Fruit fly (Drosophila melanogaster) whole organism, embryonic: ENCODE measurements around the gene CG18233.

ENCODE experiments used
- Abd-B ChIP-seq: fragments of 200-800 bp; sonication (Bioruptor generic); optimal IDR thresholded peaks from 2 replicates; lab custom pipeline; 2018; ENCODE audit warnings: missing biosample characterization, mild to moderate bottlenecking, missing genetic modification characterization, moderate library complexity
- Atf3 ChIP-seq: fragments of 200-800 bp; sonication (Bioruptor generic); optimal IDR thresholded peaks from 3 replicates; lab custom pipeline; 2016; ENCODE audit warnings: missing biosample characterization, missing genetic modification characterization
- Bgb ChIP-seq: fragments of 200-800 bp; sonication (Bioruptor generic); IDR thresholded peaks from 2 replicates; pipeline ENCODE4 v1.3.6; 2022; ENCODE audit warnings: missing biosample characterization, missing genetic modification characterization; ENCODE audit not compliant: partially characterized antibody
- CG12104 ChIP-seq: fragments of 200-800 bp; sonication (Bioruptor generic); optimal IDR thresholded peaks from 3 replicates; lab custom pipeline; 2016; ENCODE audit warnings: missing biosample characterization, missing genetic modification characterization
- CG12155 ChIP-seq: fragments of 200-800 bp; sonication (Bioruptor generic); optimal IDR thresholded peaks from 3 replicates; lab custom pipeline; 2016; ENCODE audit warnings: missing biosample characterization, missing genetic modification characterization
- CG17328 ChIP-seq: fragments of 200-800 bp; sonication (Bioruptor generic); IDR thresholded peaks from 2 replicates; pipeline ENCODE4 v1.3.6; 2022; ENCODE audit warnings: missing biosample characterization, missing genetic modification characterization
- CG17612 ChIP-seq: fragments of 200-800 bp; sonication (Bioruptor generic); IDR thresholded peaks from 2 replicates; pipeline ENCODE4 v1.3.6; 2022; ENCODE audit warnings: missing biosample characterization, missing genetic modification characterization
- CG1792 ChIP-seq: fragments of 200-800 bp; sonication (Bioruptor generic); optimal IDR thresholded peaks from 2 replicates; lab custom pipeline; 2016; ENCODE audit warnings: missing biosample characterization, missing genetic modification characterization
- CG2199 ChIP-seq: fragments of 200-800 bp; sonication (Bioruptor generic); IDR thresholded peaks from 3 replicates; pipeline ENCODE4 v1.3.6; 2022; ENCODE audit warnings: missing biosample characterization, missing genetic modification characterization
- CG2712 ChIP-seq: fragments of 200-800 bp; optimal IDR thresholded peaks from 3 replicates; lab custom pipeline; 2019; ENCODE audit warnings: missing biosample characterization, mild to moderate bottlenecking, missing genetic modification characterization, moderate library complexity
- CG31388 ChIP-seq: fragments of 200-800 bp; sonication (Bioruptor generic); optimal IDR thresholded peaks from 2 replicates; lab custom pipeline; 2016; ENCODE audit warnings: missing biosample characterization, missing genetic modification characterization
- CG31441 ChIP-seq: fragments of 200-800 bp; sonication (Bioruptor generic); IDR thresholded peaks from 2 replicates; pipeline ENCODE4 v1.3.6; 2022; ENCODE audit warnings: missing biosample characterization, missing genetic modification characterization
- CG3281 ChIP-seq: fragments of 200-800 bp; sonication (Bioruptor generic); optimal IDR thresholded peaks from 3 replicates; lab custom pipeline; 2017; ENCODE audit warnings: missing biosample characterization, mild to moderate bottlenecking, missing genetic modification characterization
- CG4617 ChIP-seq: fragments of 200-800 bp; sonication (Bioruptor generic); optimal IDR thresholded peaks from 3 replicates; lab custom pipeline; 2016; ENCODE audit warnings: missing biosample characterization, missing genetic modification characterization, borderline replicate concordance
- CG7372 ChIP-seq: fragments of 200-800 bp; sonication (Bioruptor generic); IDR thresholded peaks from 2 replicates; pipeline ENCODE4 v1.3.6; 2022; ENCODE audit warnings: missing biosample characterization, missing genetic modification characterization
- CG7963 ChIP-seq: fragments of 200-800 bp; sonication (Bioruptor generic); IDR thresholded peaks from 3 replicates; pipeline ENCODE4 v1.3.6; 2022; ENCODE audit warnings: missing biosample characterization, missing genetic modification characterization; ENCODE audit not compliant: partially characterized antibody
- CG8924 ChIP-seq: fragments of 200-800 bp; optimal IDR thresholded peaks from 3 replicates; lab custom pipeline; 2019; ENCODE audit warnings: missing biosample characterization, mild to moderate bottlenecking, missing genetic modification characterization, moderate library complexity
- Dll ChIP-seq: fragments of 200-800 bp; sonication (Bioruptor generic); IDR thresholded peaks from 4 replicates; pipeline ENCODE4 v1.3.6; 2022; ENCODE audit warnings: missing biosample characterization, missing genetic modification characterization; ENCODE audit not compliant: partially characterized antibody
- Doc3 ChIP-seq: fragments of 200-800 bp; sonication (Bioruptor generic); IDR thresholded peaks from 3 replicates; pipeline ENCODE4 v1.3.6; 2022; ENCODE audit warnings: missing biosample characterization, missing genetic modification characterization; ENCODE audit not compliant: partially characterized antibody
- E2f2 ChIP-seq: fragments of 200-800 bp; sonication (Bioruptor generic); IDR thresholded peaks from 2 replicates; pipeline ENCODE4 v1.3.6; 2022; ENCODE audit warnings: missing biosample characterization, missing genetic modification characterization
- Eip74EF ChIP-seq, 2 experiments: fragments of 200-800 bp in 1 of 2; fragments of >200 bp in 1 of 2; sonication (Bioruptor generic) in 1 of 2; optimal IDR thresholded peaks; 2 replicates each; lab custom pipeline; 2017 to 2019; ENCODE audit warnings: missing biosample characterization in 2 of 2, missing genetic modification characterization in 2 of 2, mild to moderate bottlenecking in 1 of 2, moderate library complexity in 1 of 2
- Fer1 ChIP-seq: fragments of 200-800 bp; sonication (Bioruptor generic); optimal IDR thresholded peaks from 2 replicates; lab custom pipeline; 2017; ENCODE audit warnings: missing biosample characterization, mild to moderate bottlenecking, missing genetic modification characterization
- NC2α ChIP-seq: fragments of 200-800 bp; sonication (Bioruptor generic); optimal IDR thresholded peaks from 2 replicates; lab custom pipeline; 2016; ENCODE audit warnings: missing biosample characterization, missing genetic modification characterization
- Oaz ChIP-seq: fragments of 200-800 bp; sonication (Bioruptor generic); IDR thresholded peaks from 2 replicates; pipeline ENCODE4 v1.3.6; 2022; ENCODE audit warnings: missing biosample characterization, missing genetic modification characterization
- Six4 ChIP-seq: fragments of 200-800 bp; sonication (Bioruptor generic); optimal IDR thresholded peaks from 2 replicates; lab custom pipeline; 2016; ENCODE audit warnings: missing biosample characterization, missing genetic modification characterization
- TFAM ChIP-seq: fragments of 200-800 bp; sonication (Bioruptor generic); optimal IDR thresholded peaks from 2 replicates; lab custom pipeline; 2017; ENCODE audit warnings: missing biosample characterization, missing genetic modification characterization, inconsistent platforms
- ara ChIP-seq: fragments of 200-800 bp; sonication (Bioruptor generic); IDR thresholded peaks from 2 replicates; pipeline ENCODE4 v1.3.6; 2022; ENCODE audit warnings: missing biosample characterization, missing genetic modification characterization
- ato ChIP-seq: fragments of 200-800 bp; sonication (Bioruptor generic); IDR thresholded peaks from 2 replicates; pipeline ENCODE4 v1.3.6; 2022; ENCODE audit warnings: missing biosample characterization, missing genetic modification characterization; ENCODE audit not compliant: partially characterized antibody
- cato ChIP-seq: fragments of 200-800 bp; sonication (Bioruptor generic); optimal IDR thresholded peaks from 2 replicates; lab custom pipeline; 2016; ENCODE audit warnings: missing biosample characterization, missing genetic modification characterization, borderline replicate concordance
- dan ChIP-seq: fragments of 200-800 bp; sonication (Bioruptor generic); IDR thresholded peaks from 2 replicates; pipeline ENCODE4 v1.3.6; 2022; ENCODE audit warnings: missing biosample characterization, missing genetic modification characterization
- exex ChIP-seq: fragments of 200-800 bp; sonication (Bioruptor generic); optimal IDR thresholded peaks from 4 replicates; lab custom pipeline; 2018; ENCODE audit warnings: missing biosample characterization, mild to moderate bottlenecking, missing genetic modification characterization, moderate library complexity
- fd102C ChIP-seq: fragments of 200-800 bp; sonication (Bioruptor generic); optimal IDR thresholded peaks from 2 replicates; lab custom pipeline; 2018; ENCODE audit warnings: missing biosample characterization, mild to moderate bottlenecking, missing genetic modification characterization, moderate library complexity
- fd3F ChIP-seq: fragments of 200-800 bp; sonication (Bioruptor generic); optimal IDR thresholded peaks from 2 replicates; lab custom pipeline; 2018; ENCODE audit warnings: missing biosample characterization, mild to moderate bottlenecking, missing genetic modification characterization, moderate library complexity
- ftz-f1 ChIP-seq: fragments of 200-800 bp; sonication (Bioruptor generic); optimal IDR thresholded peaks from 2 replicates; lab custom pipeline; 2016; ENCODE audit warnings: missing biosample characterization, missing genetic modification characterization
- gro ChIP-seq: fragments of 200-800 bp; sonication (Bioruptor generic); optimal IDR thresholded peaks from 2 replicates; lab custom pipeline; 2016; ENCODE audit warnings: missing biosample characterization, missing genetic modification characterization
- mld ChIP-seq: fragments of 200-800 bp; sonication (Bioruptor generic); IDR thresholded peaks from 3 replicates; pipeline ENCODE4 v1.3.6; 2022; ENCODE audit warnings: missing biosample characterization, missing genetic modification characterization; ENCODE audit not compliant: partially characterized antibody
- oc ChIP-seq: fragments of 200-800 bp; sonication (Bioruptor generic); optimal IDR thresholded peaks from 2 replicates; lab custom pipeline; 2018; ENCODE audit warnings: missing biosample characterization, mild to moderate bottlenecking, missing genetic modification characterization, moderate library complexity
- p53 ChIP-seq: fragments of 200-800 bp; sonication (Bioruptor generic); optimal IDR thresholded peaks from 2 replicates; lab custom pipeline; 2016; ENCODE audit warnings: missing biosample characterization, missing genetic modification characterization
- pb ChIP-seq: fragments of 200-800 bp; sonication (Bioruptor generic); optimal IDR thresholded peaks from 3 replicates; lab custom pipeline; 2016; ENCODE audit warnings: missing biosample characterization, missing genetic modification characterization
- peb ChIP-seq: fragments of 200-800 bp; sonication (Bioruptor generic); IDR thresholded peaks from 2 replicates; pipeline ENCODE4 v1.3.6; 2022; ENCODE audit warnings: missing biosample characterization, missing genetic modification characterization
- phol ChIP-seq: fragments of 200-800 bp; sonication (Bioruptor generic); optimal IDR thresholded peaks from 3 replicates; lab custom pipeline; 2018; ENCODE audit warnings: missing biosample characterization, mild to moderate bottlenecking, missing genetic modification characterization, moderate library complexity
- psq ChIP-seq: fragments of 200-800 bp; sonication (Bioruptor generic); optimal IDR thresholded peaks from 2 replicates; lab custom pipeline; 2017; ENCODE audit warnings: missing biosample characterization, missing genetic modification characterization
- run ChIP-seq: fragments of 200-800 bp; sonication (Bioruptor generic); optimal IDR thresholded peaks from 3 replicates; lab custom pipeline; 2018; ENCODE audit warnings: missing biosample characterization, mild to moderate bottlenecking, missing genetic modification characterization
- slp2 ChIP-seq: fragments of 200-800 bp; sonication (Bioruptor generic); optimal IDR thresholded peaks from 2 replicates; lab custom pipeline; 2016; ENCODE audit warnings: missing biosample characterization, missing genetic modification characterization
- sqz ChIP-seq: fragments of 200-800 bp; sonication (Bioruptor generic); optimal IDR thresholded peaks from 3 replicates; lab custom pipeline; 2018; ENCODE audit warnings: missing biosample characterization, mild to moderate bottlenecking, missing genetic modification characterization
- tup ChIP-seq: fragments of 200-800 bp; sonication (Bioruptor generic); optimal IDR thresholded peaks from 2 replicates; lab custom pipeline; 2016; ENCODE audit warnings: missing biosample characterization, mild to moderate bottlenecking, missing genetic modification characterization, moderate library complexity
- zf30C ChIP-seq: fragments of 200-800 bp; sonication (Bioruptor generic); optimal IDR thresholded peaks from 3 replicates; lab custom pipeline; 2018; ENCODE audit warnings: missing biosample characterization, mild to moderate bottlenecking, missing genetic modification characterization

CG18233 gene

DNA sequence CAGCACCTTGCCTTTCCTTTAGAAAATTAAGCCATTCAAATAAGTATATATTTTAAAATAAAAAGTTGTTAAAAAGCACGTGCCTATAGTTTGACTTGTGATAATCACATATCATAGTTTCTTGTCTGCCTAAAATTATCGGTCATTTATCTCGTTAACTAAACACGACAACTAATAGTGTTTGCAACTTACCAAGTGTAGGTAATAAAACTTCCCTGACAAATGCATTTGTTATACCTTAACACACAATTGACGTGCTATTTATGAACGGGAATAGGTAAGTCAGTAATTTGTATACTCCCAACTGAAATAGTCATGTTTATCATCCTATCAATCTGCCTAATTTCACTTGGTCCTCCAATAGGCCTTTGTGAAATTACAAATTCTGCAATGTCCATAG, 2.1 kb upstream of the CG18233 start, which contains the start of gene CG18234:
Gene CG18234, plus strand, starts transcription at position 301 of the 400 bp plus-strand sequence.
- TF ChIP-seq dan (GFP tag; lab: Robert Waterston, UW) (no peak), Bgb (GFP tag; lab: Robert Waterston, UW) (no peak), Abd-B (GFP tag; lab: Kevin White, UChicago) (no peak), p53 (GFP tag; lab: Kevin White, UChicago) (no peak), CG17328 (no peak), run (tag; lab: Kevin White, UChicago) (no peak), fd102C (GFP tag; lab: Kevin White, UChicago) (no peak), tup (GFP tag; lab: Kevin White, UChicago) (no peak), ftz-f1 (GFP tag; lab: Kevin White, UChicago) (no peak), CG31441 (GFP tag; lab: Robert Waterston, UW) (no peak), NC2α (GFP tag; lab: Kevin White, UChicago) (no peak), peb (GFP tag; lab: Robert Waterston, UW) (no peak), slp2 (GFP tag; lab: Kevin White, UChicago) (no peak), ara (GFP tag; lab: Robert Waterston, UW) (no peak), oc (no peak), Fer1 (GFP tag; lab: Kevin White, UChicago) (no peak), CG7963 (no peak), gro (GFP tag; lab: Kevin White, UChicago) (no peak), CG12104 (GFP tag; lab: Kevin White, UChicago) (no peak)

DNA sequence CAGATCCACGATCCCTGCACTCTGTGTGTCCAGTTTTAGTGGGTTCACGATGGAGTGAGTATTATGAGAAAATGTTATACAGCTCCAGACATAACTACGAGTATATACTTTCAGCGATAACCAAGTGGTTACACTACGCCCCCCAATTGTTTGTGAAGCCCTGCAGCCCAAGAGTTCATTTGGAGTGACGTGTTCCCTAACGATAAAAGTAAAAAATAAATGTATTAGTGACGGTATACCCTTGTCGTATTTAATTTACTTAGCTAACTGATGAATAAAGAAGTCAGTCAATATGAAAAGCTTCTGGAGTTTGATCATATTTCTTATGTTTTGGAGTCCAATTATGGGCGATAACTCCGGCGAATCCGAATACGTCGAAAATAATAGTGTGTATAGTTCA, 1.9 kb downstream of the CG18233 start, which contains the start of gene CG18231:
Gene CG18231, plus strand, starts transcription at position 301 of the 400 bp plus-strand sequence.
- TF ChIP-seq CG17612 (GFP tag; lab: Robert Waterston, UW) (no peak), Atf3 (GFP tag; lab: Kevin White, UChicago) (no peak), Dll (GFP tag; lab: Robert Waterston, UW) (no peak), zf30C (GFP tag; lab: Kevin White, UChicago) (no peak), E2f2 (GFP tag; lab: Robert Waterston, UW) (no peak), sqz (GFP tag; lab: Kevin White, UChicago) (no peak), fd3F (GFP tag; lab: Kevin White, UChicago) (no peak), Six4 (GFP tag; lab: Kevin White, UChicago) (no peak), CG2712 (tag; lab: Kevin White, UChicago) (no peak), mld (GFP tag; lab: Robert Waterston, UW) (no peak), phol (tag; lab: Kevin White, UChicago) (no peak), CG12155 (GFP tag; lab: Kevin White, UChicago) (no peak)
- TF ChIP-seq, all 482 proteins: peak for 0

DNA sequence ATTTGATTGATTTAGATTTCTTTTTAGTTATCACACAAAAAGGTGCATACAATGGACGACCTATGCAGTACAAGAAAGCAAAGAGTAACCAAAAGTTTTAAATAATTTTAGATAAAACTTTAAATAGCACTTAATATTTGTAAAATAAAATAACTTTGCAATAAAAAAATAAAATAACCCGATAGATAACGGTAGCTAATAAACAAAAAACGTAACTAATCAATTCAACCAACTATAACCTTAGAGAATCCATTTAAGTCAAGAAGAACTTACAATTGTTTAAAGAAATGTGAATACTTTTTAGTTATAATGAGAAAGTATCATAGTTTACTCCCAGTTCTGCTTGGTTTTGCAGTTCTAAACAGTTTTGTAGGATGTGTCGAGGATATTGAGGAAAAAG, 4.0 kb downstream of the CG18233 start, which contains the start of gene CG32201:
Gene CG32201, plus strand, starts transcription at position 301 of the 400 bp plus-strand sequence.
- TF ChIP-seq Doc3, result no peak
- no peak for TF ChIP-seq psq (GFP tag; lab: Kevin White, UChicago)

DNA sequence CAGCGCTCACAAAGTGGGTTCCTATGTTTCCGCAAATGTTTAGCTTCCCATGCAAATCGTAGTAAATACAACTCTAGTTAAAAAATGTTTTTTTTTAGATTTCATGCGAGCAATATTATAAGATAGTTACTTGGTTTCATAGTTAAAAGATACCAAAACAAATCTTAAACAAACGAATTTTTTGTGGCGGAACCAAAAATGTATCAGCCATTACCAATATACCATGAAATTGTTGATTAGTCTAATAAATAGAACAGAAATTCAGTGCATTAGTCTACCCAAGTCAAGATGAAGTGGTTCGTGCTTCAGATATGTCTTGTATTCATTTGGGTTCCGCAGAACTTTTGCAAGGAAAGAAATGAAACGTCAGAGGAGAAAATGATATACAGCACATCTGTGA, 6.3 kb downstream of the CG18233 start, which contains the start of gene CG32199:
Gene CG32199, plus strand, starts transcription at position 301 of the 400 bp plus-strand sequence.
- TF ChIP-seq pb (no peak), Eip74EF (GFP tag; optimal IDR thresholded peaks at IDR 0.05; lab: Kevin White, UChicago) (no peak), Abd-B (GFP tag; lab: Kevin White, UChicago) (no peak), CG1792 (GFP tag; lab: Kevin White, UChicago) (no peak), CG3281 (GFP tag; lab: Kevin White, UChicago) (no peak), exex (tag; lab: Kevin White, UChicago) (no peak), ato (GFP tag; lab: Robert Waterston, UW) (no peak), cato (GFP tag; lab: Kevin White, UChicago) (no peak), CG31388 (no peak), CG4617 (GFP tag; lab: Kevin White, UChicago) (no peak), TFAM (GFP tag; lab: Kevin White, UChicago) (no peak), CG2199 (GFP tag; lab: Robert Waterston, UW) (no peak), CG7372 (GFP tag; lab: Robert Waterston, UW) (no peak), Oaz (GFP tag; lab: Robert Waterston, UW) (no peak), CG8924 (tag; lab: Kevin White, UChicago) (no peak)
